Worm (Caenorhabditis elegans) whole organism, late embryonic: Measurements from ENCODE around the gene C03C10.5.

Source experiments
- F13H6.1 ChIP-seq: sonication (generic microtip); optimal IDR thresholded peaks from 2 replicates; lab custom pipeline; 2016; ENCODE audit warnings: missing genetic modification characterization, missing compliant biosample characterization
- ama-1 ChIP-seq: fragments of 150-350 bp; optimal IDR thresholded peaks from 2 replicates; lab custom pipeline; 2014
- ets-4 ChIP-seq: sonication (generic microtip); optimal IDR thresholded peaks from 2 replicates; lab custom pipeline; 2016; ENCODE audit warnings: missing genetic modification characterization, missing compliant biosample characterization
- mec-3 ChIP-seq: sonication (generic microtip); optimal IDR thresholded peaks from 2 replicates; lab custom pipeline; 2016; ENCODE audit warnings: borderline replicate concordance, missing genetic modification characterization, missing compliant biosample characterization
- nhr-11 ChIP-seq: fragments of 150-350 bp; optimal IDR thresholded peaks from 2 replicates; lab custom pipeline; 2014; ENCODE audit warnings: missing biosample characterization, missing genetic modification characterization
- pha-4 ChIP-seq: fragments of 150-350 bp; optimal IDR thresholded peaks from 2 replicates; lab custom pipeline; 2018; ENCODE audit warnings: missing biosample characterization, missing genetic modification reagents, missing genetic modification characterization
- rnt-1 ChIP-seq: sonication (generic microtip); optimal IDR thresholded peaks from 2 replicates; lab custom pipeline; 2016; ENCODE audit warnings: missing genetic modification characterization, missing compliant biosample characterization
- sdc-2 ChIP-seq: sonication (generic microtip); optimal IDR thresholded peaks from 2 replicates; lab custom pipeline; 2016; ENCODE audit warnings: missing genotype, missing genetic modification characterization, missing compliant biosample characterization
- unc-86 ChIP-seq: sonication (generic microtip); optimal IDR thresholded peaks from 2 replicates; lab custom pipeline; 2016; ENCODE audit warnings: missing genetic modification characterization, missing compliant biosample characterization

DNA sequence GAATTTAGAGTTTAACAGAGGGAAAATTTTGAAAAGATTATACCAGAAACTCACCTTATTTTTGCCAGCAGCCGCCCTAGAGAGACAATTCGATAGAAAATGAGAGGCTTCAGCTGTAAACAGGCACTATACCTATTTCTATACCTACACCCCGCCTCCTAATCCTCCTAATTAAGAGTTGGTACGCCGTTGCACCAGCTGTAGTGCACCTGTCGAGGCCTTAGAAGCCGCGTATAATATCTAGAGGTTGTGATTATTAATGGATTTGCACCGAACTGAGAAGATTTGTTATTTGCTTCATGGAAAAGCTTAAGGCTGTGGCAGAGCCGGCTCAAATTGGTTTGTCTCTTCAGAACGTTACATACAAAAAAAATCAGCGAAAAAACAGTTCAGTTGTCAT, at the start of gene C03C10.5:
- TF ChIP-seq pha-4 (tag; lab: Kevin White, UChicago) (no peak), ama-1 (lab: Kevin White, UChicago) (no peak), nhr-11 (tag; lab: Kevin White, UChicago) (no peak), mec-3 (tag; lab: Kevin White, UChicago) (no peak), sdc-2 (tag; lab: Kevin White, UChicago) (no peak), unc-86 (no peak), rnt-1 (tag; lab: Kevin White, UChicago) (no peak), F13H6.1 (tag; lab: Kevin White, UChicago) (no peak), ets-4 (tag; lab: Kevin White, UChicago) (no peak)
